Worm (Caenorhabditis elegans) whole organism, mixed stage, embryonic: Measurements from ENCODE around the gene dos-1.

Experiments
- M03D4.4 ChIP-seq: sonication (generic microtip); optimal IDR thresholded peaks from 2 replicates; lab custom pipeline; 2017; ENCODE audit warnings: mild to moderate bottlenecking, missing genetic modification characterization, missing compliant biosample characterization
- blmp-1 ChIP-seq: fragments of 150-350 bp; optimal IDR thresholded peaks from 2 replicates; lab custom pipeline; 2014; ENCODE audit warnings: missing biosample characterization, missing genetic modification characterization
- ceh-83 ChIP-seq: fragments of 200-800 bp; sonication (Bioruptor generic); optimal IDR thresholded peaks from 2 replicates; lab custom pipeline; 2018; ENCODE audit warnings: mild to moderate bottlenecking, missing genetic modification characterization, missing compliant biosample characterization
- elt-3 ChIP-seq: fragments of 150-350 bp; optimal IDR thresholded peaks from 2 replicates; lab custom pipeline; 2014; ENCODE audit warnings: missing biosample characterization, missing genetic modification characterization
- hlh-1 ChIP-seq: fragments of 150-350 bp; optimal IDR thresholded peaks from 2 replicates; lab custom pipeline; 2014; ENCODE audit warnings: missing biosample characterization, missing genetic modification reagents, missing genetic modification characterization
- lin-13 ChIP-seq: fragments of 150-350 bp; optimal IDR thresholded peaks from 2 replicates; lab custom pipeline; 2014; ENCODE audit warnings: missing biosample characterization, missing genetic modification characterization
- nhr-237 ChIP-seq: fragments of 150-350 bp; optimal IDR thresholded peaks from 2 replicates; lab custom pipeline; 2014; ENCODE audit warnings: missing biosample characterization, missing genetic modification characterization
- sptf-1 ChIP-seq: sonication (generic microtip); optimal IDR thresholded peaks from 2 replicates; lab custom pipeline; 2017; ENCODE audit warnings: mild to moderate bottlenecking, missing genetic modification characterization, moderate library complexity, missing compliant biosample characterization

ce11 chrIII:9109726-9110125 lies 6.0 kb downstream of the dos-1 start:
- no peak for TF ChIP-seq lin-13 (tag; lab: Kevin White, UChicago)
- no peak for TF ChIP-seq sptf-1 (tag; lab: Kevin White, UChicago)
- peak; percentile 17 for TF ChIP-seq hlh-1 (tag; lab: Kevin White, UChicago)
- no peak for TF ChIP-seq elt-3 (tag; lab: Kevin White, UChicago)
- no peak for TF ChIP-seq blmp-1 (tag; lab: Kevin White, UChicago)
- no peak for TF ChIP-seq nhr-237
- no peak for TF ChIP-seq M03D4.4 (tag; lab: Kevin White, UChicago)
- no peak for TF ChIP-seq ceh-83 (GFP tag; lab: Kevin White, UChicago)
